Worm (Caenorhabditis elegans) whole organism, mixed stage, embryonic: ENCODE data around the gene Y47G7B.2.

Experiments used
- blmp-1 ChIP-seq: fragments of 150-350 bp; optimal IDR thresholded peaks from 2 replicates; lab custom pipeline; 2014; ENCODE audit warnings: missing biosample characterization, missing genetic modification characterization
- cnd-1 ChIP-seq: fragments of 200-800 bp; sonication (Bioruptor generic); optimal IDR thresholded peaks from 2 replicates; lab custom pipeline; 2018; ENCODE audit warnings: mild to moderate bottlenecking, missing genetic modification characterization, missing compliant biosample characterization
- elt-1 ChIP-seq: sonication (generic microtip); optimal IDR thresholded peaks from 2 replicates; lab custom pipeline; 2017; ENCODE audit warnings: missing genetic modification characterization, mild to moderate bottlenecking, missing compliant biosample characterization, antibody characterized with exemption, moderate library complexity, borderline replicate concordance; ENCODE audit not compliant: insufficient read depth
- ham-2 ChIP-seq: fragments of 200-800 bp; sonication (Bioruptor generic); optimal IDR thresholded peaks from 2 replicates; lab custom pipeline; 2018; ENCODE audit warnings: mild to moderate bottlenecking, missing genetic modification characterization, missing compliant biosample characterization
- lin-13 ChIP-seq: fragments of 150-350 bp; optimal IDR thresholded peaks from 2 replicates; lab custom pipeline; 2014; ENCODE audit warnings: missing biosample characterization, missing genetic modification characterization
- lin-32 ChIP-seq: fragments of 200-800 bp; sonication (Bioruptor generic); optimal IDR thresholded peaks from 2 replicates; lab custom pipeline; 2018; ENCODE audit warnings: mild to moderate bottlenecking, missing genetic modification characterization, missing compliant biosample characterization
- nhr-28 ChIP-seq: fragments of 150-350 bp; optimal IDR thresholded peaks from 2 replicates; lab custom pipeline; 2014; ENCODE audit warnings: missing biosample characterization, missing genetic modification characterization
- nhr-76 ChIP-seq: sonication (generic microtip); optimal IDR thresholded peaks from 2 replicates; lab custom pipeline; 2017; ENCODE audit warnings: missing biosample characterization, missing genetic modification characterization
- pha-4 ChIP-seq: fragments of 150-350 bp; optimal IDR thresholded peaks from 2 replicates; lab custom pipeline; 2018; ENCODE audit warnings: missing biosample characterization, missing genetic modification reagents, missing genetic modification characterization
- unc-62 ChIP-seq: fragments of 150-350 bp; optimal IDR thresholded peaks from 2 replicates; lab custom pipeline; 2014; ENCODE audit warnings: missing biosample characterization, missing genetic modification reagents, missing genetic modification characterization
- ztf-11 ChIP-seq: fragments of 150-350 bp; optimal IDR thresholded peaks from 2 replicates; lab custom pipeline; 2014; ENCODE audit warnings: missing biosample characterization, missing genetic modification characterization

DNA sequence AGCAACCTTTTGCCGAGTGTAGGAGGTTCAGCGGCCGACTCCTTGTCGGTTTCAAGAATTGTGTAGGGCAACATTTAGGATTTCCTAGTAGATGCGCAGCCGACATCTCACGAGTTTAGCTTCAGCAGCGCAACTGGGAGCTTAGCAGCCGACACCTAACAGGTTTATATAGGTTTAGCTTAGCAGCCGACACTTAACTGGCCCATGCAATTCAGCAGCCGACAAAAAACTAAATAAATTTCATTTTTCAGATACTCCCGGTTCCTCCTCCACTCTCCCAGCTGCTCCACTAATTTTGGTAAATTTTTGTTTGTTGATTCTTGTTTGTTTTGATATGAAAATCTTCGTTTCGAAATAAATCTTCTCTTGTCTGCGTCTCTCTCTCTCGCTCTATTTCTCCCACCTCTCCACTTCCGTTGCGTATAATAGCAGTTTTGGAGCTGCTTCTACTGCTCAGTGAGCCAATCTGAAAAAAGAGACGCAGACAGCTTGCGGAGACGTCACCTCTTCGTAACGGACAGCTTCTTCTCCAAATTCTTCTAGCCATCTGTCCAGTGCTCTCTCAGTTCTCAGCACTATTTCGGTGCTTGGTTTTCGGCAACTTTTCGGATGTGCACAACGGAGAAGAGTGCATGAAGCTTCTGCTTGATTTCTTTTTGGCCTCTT is 40.3 kb upstream of the Y47G7B.2 start:
- TF ChIP-seq cnd-1, result no peak
- no peak for TF ChIP-seq lin-32 (GFP tag; lab: Kevin White, UChicago)
- TF ChIP-seq ztf-11, result no peak
- peak; percentile 73 for TF ChIP-seq unc-62 (GFP tag; lab: Kevin White, UChicago)
- TF ChIP-seq ham-2 (GFP tag; lab: Kevin White, UChicago), result no peak
- TF ChIP-seq blmp-1 (tag; lab: Kevin White, UChicago), result no peak
- no peak for TF ChIP-seq nhr-28 (tag; lab: Kevin White, UChicago)
- no peak for TF ChIP-seq pha-4 (tag; lab: Kevin White, UChicago)
- no peak for TF ChIP-seq lin-13 (tag; lab: Kevin White, UChicago)
- no peak for TF ChIP-seq nhr-76
- TF ChIP-seq elt-1, result no peak
